Fruit fly (Drosophila melanogaster): ENCODE data around the gene CG15628.

The CG15628 gene

dm6 chr2L:4829040-4829439 is 7.5 kb downstream of the CG15628 start (continued):
- TF ChIP-seq gem (tag; optimal IDR thresholded peaks at IDR 0.05) (no peak), CG12236 (GFP tag; optimal IDR thresholded peaks at IDR 0.05) (no peak), NC2α (GFP tag; optimal IDR thresholded peaks at IDR 0.05) (no peak), sens-2 (GFP tag; IDR thresholded peaks at IDR 0.05) (no peak), Med (GFP tag) (peak; percentile 64), HHEX (GFP tag; optimal IDR thresholded peaks at IDR 0.05) (peak; percentile 47), org-1 (GFP tag; optimal IDR thresholded peaks at IDR 0.05) (no peak), CG2202 (tag; optimal IDR thresholded peaks at IDR 0.05) (no peak), kah (GFP tag; optimal IDR thresholded peaks at IDR 0.05) (no peak), sima (GFP tag; optimal IDR thresholded peaks at IDR 0.05) (no peak), CG6683 (GFP tag; optimal IDR thresholded peaks at IDR 0.05) (peak; percentile 6), lbe (GFP tag; optimal IDR thresholded peaks at IDR 0.05) (no peak), jing (GFP tag; optimal IDR thresholded peaks at IDR 0.05) (no peak), Asciz (GFP tag; optimal IDR thresholded peaks at IDR 0.05) (no peak), CG18619 (GFP tag; optimal IDR thresholded peaks at IDR 0.05) (no peak), sqz (GFP tag; optimal IDR thresholded peaks at IDR 0.05) (no peak), lmd (GFP tag; IDR thresholded peaks at IDR 0.05) (no peak), Awh (GFP tag; IDR thresholded peaks at IDR 0.05) (no peak; the same call in 1 of the 2 replicates), jigr1 (GFP tag; IDR thresholded peaks at IDR 0.05) (no peak), dpn (GFP tag; optimal IDR thresholded peaks at IDR 0.05) (no peak), odd (GFP tag; optimal IDR thresholded peaks at IDR 0.05) (peak; percentile 22), tx (GFP tag; optimal IDR thresholded peaks at IDR 0.05) (no peak), HLH3B (GFP tag; IDR thresholded peaks at IDR 0.05) (no peak), sug (tag; optimal IDR thresholded peaks at IDR 0.05) (peak; percentile 31), Nf-YC (tag; optimal IDR thresholded peaks at IDR 0.05) (peak; percentile 7), wor (GFP tag; IDR thresholded peaks at IDR 0.05) (no peak), shn (GFP tag; optimal IDR thresholded peaks at IDR 0.05) (no peak), CG30431 (GFP tag; optimal IDR thresholded peaks at IDR 0.05) (no peak), CG8924 (tag; optimal IDR thresholded peaks at IDR 0.05) (no peak), CG34224 (GFP tag; IDR thresholded peaks at IDR 0.05; ENCODE audit: partially characterized antibody) (no peak), C15 (GFP tag; IDR thresholded peaks at IDR 0.05) (no peak), CG3726 (GFP tag; IDR thresholded peaks at IDR 0.05) (no peak), Kr (GFP tag; optimal IDR thresholded peaks at IDR 0.05) (no peak), zen2 (GFP tag; IDR thresholded peaks at IDR 0.05; ENCODE audit: partially characterized antibody) (no peak), CG10147 (GFP tag; optimal IDR thresholded peaks at IDR 0.05) (peak; percentile 3), CG9215 (GFP tag; IDR thresholded peaks at IDR 0.05) (no peak), Ets97D (GFP tag; optimal IDR thresholded peaks at IDR 0.05) (no peak), CG12104 (GFP tag; optimal IDR thresholded peaks at IDR 0.05) (peak; percentile 23), hbn (GFP tag; IDR thresholded peaks at IDR 0.05; ENCODE audit: partially characterized antibody) (no peak), nau (GFP tag; optimal IDR thresholded peaks at IDR 0.05) (no peak), ttk (GFP tag; IDR thresholded peaks at IDR 0.05) (no peak), ac (GFP tag; optimal IDR thresholded peaks at IDR 0.05) (no peak), CG11093 (GFP tag; IDR thresholded peaks at IDR 0.05) (no peak), BEAF-32 (GFP tag; optimal IDR thresholded peaks at IDR 0.05) (no peak), Hr39 (optimal IDR thresholded peaks at IDR 0.05) (no peak), CG6813 (GFP tag; optimal IDR thresholded peaks at IDR 0.05) (no peak), CG1602 (GFP tag; optimal IDR thresholded peaks at IDR 0.05) (no peak), slou (GFP tag; optimal IDR thresholded peaks at IDR 0.05) (no peak), CG34376 (GFP tag; optimal IDR thresholded peaks at IDR 0.05) (peak; percentile 9), so (GFP tag; IDR thresholded peaks at IDR 0.05) (0 out of 3 replicates have a peak, but pooled peaks have one; percentile 50), CG14014 (GFP tag; IDR thresholded peaks at IDR 0.05) (no peak), Doc3 (GFP tag; IDR thresholded peaks at IDR 0.05; ENCODE audit: partially characterized antibody) (no peak)
